Worm (Caenorhabditis elegans) whole organism, L1 larva: ENCODE data around the gene srsx-25.

Experiments
- C16A3.4 ChIP-seq: fragments of 150-350 bp; optimal IDR thresholded peaks from 2 replicates; lab custom pipeline; 2014; ENCODE audit warnings: missing biosample characterization, missing genetic modification characterization
- C34B4.2 ChIP-seq: sonication (generic microtip); optimal IDR thresholded peaks from 2 replicates; lab custom pipeline; 2017; ENCODE audit warnings: mild to moderate bottlenecking, missing genetic modification characterization, missing compliant biosample characterization
- Y116A8C.19 ChIP-seq: sonication (generic microtip); optimal IDR thresholded peaks from 2 replicates; lab custom pipeline; 2016; ENCODE audit warnings: missing compliant biosample characterization, missing genetic modification characterization, borderline replicate concordance
- aha-1 ChIP-seq: fragments of 150-350 bp; optimal IDR thresholded peaks from 2 replicates; lab custom pipeline; 2014; ENCODE audit warnings: missing biosample characterization, missing genetic modification characterization
- alr-1 ChIP-seq: fragments of 200-800 bp; sonication (Bioruptor generic); optimal IDR thresholded peaks from 2 replicates; lab custom pipeline; 2018; ENCODE audit warnings: borderline replicate concordance, mild to moderate bottlenecking, missing genetic modification characterization, missing compliant biosample characterization
- aly-2 ChIP-seq: fragments of 150-350 bp; optimal IDR thresholded peaks from 2 replicates; lab custom pipeline; 2014; ENCODE audit warnings: missing biosample characterization, missing genetic modification characterization
- blmp-1 ChIP-seq: fragments of 150-350 bp; optimal IDR thresholded peaks from 2 replicates; lab custom pipeline; 2014; ENCODE audit warnings: missing biosample characterization, missing genetic modification characterization
- ceh-63 ChIP-seq: fragments of 200-800 bp; sonication (Bioruptor generic); optimal IDR thresholded peaks from 2 replicates; lab custom pipeline; 2018; ENCODE audit warnings: mild to moderate bottlenecking, missing genetic modification characterization, missing compliant biosample characterization
- ceh-8 ChIP-seq: fragments of 200-800 bp; sonication (Bioruptor generic); optimal IDR thresholded peaks from 2 replicates; lab custom pipeline; 2018; ENCODE audit warnings: mild to moderate bottlenecking, missing genetic modification characterization, moderate library complexity, missing compliant biosample characterization
- ceh-82 ChIP-seq, 3 experiments: fragments of 150-350 bp in 1 of 3; sonication (generic microtip) in 2 of 3; optimal IDR thresholded peaks; 2 replicates each; lab custom pipeline; 2014 to 2017; ENCODE audit warnings: missing biosample characterization in 3 of 3, missing genetic modification characterization in 3 of 3
- ceh-90 ChIP-seq: sonication (generic microtip); optimal IDR thresholded peaks from 2 replicates; lab custom pipeline; 2016; ENCODE audit warnings: missing genetic modification characterization, missing compliant biosample characterization
- dsc-1 ChIP-seq: sonication (generic microtip); optimal IDR thresholded peaks from 2 replicates; lab custom pipeline; 2016; ENCODE audit warnings: mild to moderate bottlenecking, missing genetic modification characterization, missing compliant biosample characterization
- efl-1 ChIP-seq, 4 experiments: fragments of 150-350 bp; optimal IDR thresholded peaks in 3 of 4; peaks in 1 of 4; 1 replicate in 1 of 4; 2 replicates in 3 of 4; lab custom pipeline; 2014; ENCODE audit warnings: missing biosample characterization in 2 of 4, missing genetic modification characterization in 2 of 4, missing genetic modification reagents in 2 of 4
- efl-3 ChIP-seq: fragments of 200-800 bp; sonication (Bioruptor generic); optimal IDR thresholded peaks from 2 replicates; lab custom pipeline; 2018; ENCODE audit warnings: mild to moderate bottlenecking, missing genetic modification characterization, missing compliant biosample characterization
- egl-13 ChIP-seq: sonication (generic microtip); optimal IDR thresholded peaks from 2 replicates; lab custom pipeline; 2016; ENCODE audit warnings: missing genotype, missing genetic modification reagents, missing genetic modification characterization, missing compliant biosample characterization
- elt-2 ChIP-seq: sonication (generic microtip); optimal IDR thresholded peaks from 2 replicates; lab custom pipeline; 2016; ENCODE audit warnings: missing genetic modification characterization, mild to moderate bottlenecking, inconsistent platforms, missing compliant biosample characterization, missing genetic modification reagents
- elt-3 ChIP-seq, 6 experiments: fragments of 150-350 bp in 1 of 6; sonication (generic microtip); optimal IDR thresholded peaks; 2 replicates each; lab custom pipeline; 2017 to 2018; ENCODE audit warnings: missing biosample characterization in 6 of 6, missing genetic modification characterization in 6 of 6, inconsistent platforms in 1 of 6
- ets-5 ChIP-seq: fragments of 200-800 bp; sonication (Bioruptor generic); IDR thresholded peaks from 2 replicates; pipeline ENCODE4 v1.3.6; 2022; ENCODE audit warnings: missing genetic modification characterization, missing compliant biosample characterization
- fkh-10 ChIP-seq: sonication (generic microtip); optimal IDR thresholded peaks from 2 replicates; lab custom pipeline; 2017; ENCODE audit warnings: missing biosample characterization, missing genetic modification reagents, missing genetic modification characterization
- fkh-4 ChIP-seq: sonication (generic microtip); optimal IDR thresholded peaks from 2 replicates; lab custom pipeline; 2016; ENCODE audit warnings: missing compliant biosample characterization, missing genetic modification characterization, borderline replicate concordance
- fkh-8 ChIP-seq: sonication (generic microtip); optimal IDR thresholded peaks from 2 replicates; lab custom pipeline; 2016; ENCODE audit warnings: mild to moderate bottlenecking, missing genetic modification characterization, missing compliant biosample characterization
- fos-1 ChIP-seq: fragments of 150-350 bp; optimal IDR thresholded peaks from 2 replicates; lab custom pipeline; 2014; ENCODE audit warnings: missing biosample characterization, missing genetic modification characterization
- hlh-17 ChIP-seq: fragments of 200-800 bp; sonication (Bioruptor generic); optimal IDR thresholded peaks from 2 replicates; lab custom pipeline; 2018; ENCODE audit warnings: missing genetic modification characterization, mild to moderate bottlenecking, missing compliant biosample characterization, moderate library complexity, borderline replicate concordance
- irx-1 ChIP-seq: sonication (generic microtip); optimal IDR thresholded peaks from 2 replicates; lab custom pipeline; 2016; ENCODE audit warnings: missing genetic modification characterization, missing compliant biosample characterization
- isw-1 ChIP-seq: fragments of 200-800 bp; sonication (Bioruptor generic); IDR thresholded peaks from 2 replicates; pipeline ENCODE4 v1.3.6; 2022; ENCODE audit warnings: missing genetic modification characterization, missing compliant biosample characterization
- jun-1 ChIP-seq: fragments of 150-350 bp; optimal IDR thresholded peaks from 2 replicates; lab custom pipeline; 2014; ENCODE audit warnings: missing biosample characterization, missing genetic modification reagents, missing genetic modification characterization
- lin-14 ChIP-seq: fragments of 200-800 bp; sonication (Bioruptor generic); optimal IDR thresholded peaks from 2 replicates; lab custom pipeline; 2018; ENCODE audit warnings: mild to moderate bottlenecking, missing genetic modification characterization, moderate library complexity, missing compliant biosample characterization
- lsy-2 ChIP-seq, 2 experiments: fragments of 150-350 bp; optimal IDR thresholded peaks; 2 replicates each; lab custom pipeline; 2014; ENCODE audit warnings: missing biosample characterization in 2 of 2, missing genetic modification characterization in 2 of 2
- mef-2 ChIP-seq: fragments of 150-350 bp; optimal IDR thresholded peaks from 2 replicates; lab custom pipeline; 2014; ENCODE audit warnings: missing biosample characterization, missing genetic modification characterization
- mep-1 ChIP-seq: fragments of 150-350 bp; optimal IDR thresholded peaks from 2 replicates; lab custom pipeline; 2014; ENCODE audit warnings: missing biosample characterization, missing genetic modification characterization
- nhr-11 ChIP-seq: fragments of 150-350 bp; optimal IDR thresholded peaks from 2 replicates; lab custom pipeline; 2014; ENCODE audit warnings: missing biosample characterization, missing genetic modification characterization
- nhr-12 ChIP-seq: sonication (generic microtip); optimal IDR thresholded peaks from 2 replicates; lab custom pipeline; 2017; ENCODE audit warnings: missing biosample characterization, missing genetic modification characterization
- nhr-20 ChIP-seq: sonication (generic microtip); optimal IDR thresholded peaks from 2 replicates; lab custom pipeline; 2016; ENCODE audit warnings: mild to moderate bottlenecking, missing genetic modification characterization, missing compliant biosample characterization
- nhr-237 ChIP-seq: fragments of 150-350 bp; optimal IDR thresholded peaks from 2 replicates; lab custom pipeline; 2014; ENCODE audit warnings: missing biosample characterization, missing genetic modification characterization
- nhr-28 ChIP-seq: fragments of 150-350 bp; optimal IDR thresholded peaks from 2 replicates; lab custom pipeline; 2014; ENCODE audit warnings: missing biosample characterization, missing genetic modification characterization
- nhr-76 ChIP-seq: sonication (generic microtip); optimal IDR thresholded peaks from 2 replicates; lab custom pipeline; 2017; ENCODE audit warnings: missing biosample characterization, missing genetic modification characterization
- nhr-84 ChIP-seq: sonication (generic microtip); optimal IDR thresholded peaks from 2 replicates; lab custom pipeline; 2017; ENCODE audit warnings: missing biosample characterization, missing genetic modification characterization
- nhr-85 ChIP-seq: sonication (generic microtip); peaks from one replicate; lab custom pipeline; 2016; ENCODE audit warnings: missing genetic modification characterization, inconsistent platforms, missing compliant biosample characterization
- pag-3 ChIP-seq: sonication (generic microtip); optimal IDR thresholded peaks from 2 replicates; lab custom pipeline; 2017; ENCODE audit warnings: missing genetic modification characterization, mild to moderate bottlenecking, missing compliant biosample characterization, antibody characterized with exemption, borderline replicate concordance; ENCODE audit not compliant: insufficient read depth
- pqm-1 ChIP-seq: sonication (generic microtip); optimal IDR thresholded peaks from 3 replicates; lab custom pipeline; 2017; ENCODE audit warnings: missing biosample characterization, missing genetic modification characterization
- rnt-1 ChIP-seq: sonication (generic microtip); optimal IDR thresholded peaks from 2 replicates; lab custom pipeline; 2016; ENCODE audit warnings: mild to moderate bottlenecking, missing genetic modification characterization, moderate library complexity, missing compliant biosample characterization
- skn-1 ChIP-seq: fragments of 150-350 bp; optimal IDR thresholded peaks from 2 replicates; lab custom pipeline; 2014; ENCODE audit warnings: missing biosample characterization, missing genetic modification characterization
- snpc-4 ChIP-seq: fragments of 150-350 bp; optimal IDR thresholded peaks from 2 replicates; lab custom pipeline; 2014; ENCODE audit warnings: missing biosample characterization, missing genetic modification characterization
- snu-23 ChIP-seq: sonication (generic microtip); optimal IDR thresholded peaks from 2 replicates; lab custom pipeline; 2016; ENCODE audit warnings: missing genetic modification characterization, missing compliant biosample characterization
- sptf-1 ChIP-seq: fragments of 150-350 bp; optimal IDR thresholded peaks from 2 replicates; lab custom pipeline; 2014; ENCODE audit warnings: missing biosample characterization, missing genetic modification characterization
- swsn-7 ChIP-seq: sonication (generic microtip); optimal IDR thresholded peaks from 2 replicates; lab custom pipeline; 2016; ENCODE audit warnings: missing genetic modification characterization, missing compliant biosample characterization
- tlp-1 ChIP-seq: fragments of 150-350 bp; optimal IDR thresholded peaks from 2 replicates; lab custom pipeline; 2014; ENCODE audit warnings: missing biosample characterization, missing genetic modification characterization
- unc-130 ChIP-seq: fragments of 150-350 bp; optimal IDR thresholded peaks from 2 replicates; lab custom pipeline; 2017; ENCODE audit warnings: missing biosample characterization, missing genetic modification characterization, inconsistent platforms
- unc-30 ChIP-seq: sonication (generic microtip); optimal IDR thresholded peaks from 2 replicates; lab custom pipeline; 2017; ENCODE audit warnings: missing biosample characterization, missing genetic modification characterization
- unc-62 ChIP-seq: fragments of 150-350 bp; optimal IDR thresholded peaks from 2 replicates; lab custom pipeline; 2014; ENCODE audit warnings: missing biosample characterization, missing genetic modification reagents, missing genetic modification characterization
- unc-86 ChIP-seq: sonication (generic microtip); optimal IDR thresholded peaks from 2 replicates; lab custom pipeline; 2016; ENCODE audit warnings: missing genetic modification characterization, missing compliant biosample characterization
- unc-98 ChIP-seq: fragments of 200-800 bp; sonication (Bioruptor generic); IDR thresholded peaks from 2 replicates; pipeline ENCODE4 v1.3.6; 2022; ENCODE audit warnings: missing genetic modification characterization, missing compliant biosample characterization
- vab-15 ChIP-seq: sonication (generic microtip); optimal IDR thresholded peaks from 2 replicates; lab custom pipeline; 2017; ENCODE audit warnings: missing genotype, mild to moderate bottlenecking, missing genetic modification characterization, missing compliant biosample characterization

srsx-25 gene

ce11 chrIV:13386043-13386442 is 21.1 kb downstream of the srsx-25 start, which contains the start of the genes Y62E10A.20, Y62E10A.23 and mdt-9 (continued):
- no peak for TF ChIP-seq mef-2 (tag; lab: Kevin White, UChicago)
- no peak for TF ChIP-seq unc-98 (GFP tag; lab: Robert Waterston, UW)
- TF ChIP-seq unc-62: no peak
- no peak for TF ChIP-seq nhr-237 (tag; lab: Kevin White, UChicago)
- peak; percentile 67 for TF ChIP-seq mep-1 (tag; lab: Kevin White, UChicago)
- peak; percentile 78 for TF ChIP-seq nhr-85
- no peak for TF ChIP-seq tlp-1 (tag; lab: Kevin White, UChicago)
- no peak for TF ChIP-seq nhr-11
- TF ChIP-seq nhr-84: no peak
- TF ChIP-seq ceh-90 (tag; lab: Kevin White, UChicago): no peak
- TF ChIP-seq snu-23 (GFP tag; lab: Kevin White, UChicago): peak; percentile 83
- peak; percentile 69 for TF ChIP-seq unc-86 (tag; lab: Kevin White, UChicago)
- TF ChIP-seq Y116A8C.19 (tag; lab: Kevin White, UChicago): no peak
- TF ChIP-seq skn-1: peak; percentile 90
- no peak for TF ChIP-seq nhr-76
- no peak for TF ChIP-seq efl-3
- TF ChIP-seq nhr-20 (tag; lab: Kevin White, UChicago): peak; percentile 72
- TF ChIP-seq fkh-4: no peak
- peak; percentile 28 for TF ChIP-seq snpc-4 (tag; lab: Kevin White, UChicago)
- TF ChIP-seq nhr-12 (tag; lab: Kevin White, UChicago): no peak
- peak; percentile 76 for TF ChIP-seq lin-14
- no peak for TF ChIP-seq unc-30 (tag; lab: Kevin White, UChicago)
- peak; percentile 81 to 91 for TF ChIP-seq lsy-2 (tag; optimal IDR thresholded peaks at IDR 0.05; lab: Kevin White, UChicago)
- TF ChIP-seq dsc-1: peak; percentile 78
- TF ChIP-seq efl-1 (optimal IDR thresholded peaks at IDR 0.05; lab: Kevin White, UChicago): peak; percentile 75 to 76
- peak; percentile 70 to 97 for TF ChIP-seq efl-1 (GFP tag; optimal IDR thresholded peaks at IDR 0.05 in 1 of 2; lab: Kevin White, UChicago)
- TF ChIP-seq fkh-8 (tag; lab: Kevin White, UChicago): peak; percentile 77
- TF ChIP-seq jun-1 (tag; lab: Kevin White, UChicago): peak; percentile 64
- no peak for TF ChIP-seq ceh-63 (GFP tag; lab: Kevin White, UChicago)
- no peak for TF ChIP-seq pqm-1 (tag; lab: Kevin White, UChicago)
- no peak for TF ChIP-seq pag-3 (tag; lab: Kevin White, UChicago)
- peak; percentile 75 for TF ChIP-seq blmp-1
- no peak for TF ChIP-seq hlh-17
- peak; percentile 12 for TF ChIP-seq elt-2 (tag; lab: Kevin White, UChicago)
- peak; percentile 85 for TF ChIP-seq rnt-1 (tag; lab: Kevin White, UChicago)
- TF ChIP-seq sptf-1: no peak
- peak; percentile 59 for TF ChIP-seq isw-1 (GFP tag; lab: Robert Waterston, UW)
- peak; percentile 31 for TF ChIP-seq egl-13
- TF ChIP-seq elt-3 (tag; optimal IDR thresholded peaks at IDR 0.05; lab: Kevin White, UChicago): peak in 2 of 6 experiments; percentile 39 to 61
- peak; percentile 74 for TF ChIP-seq swsn-7 (tag; lab: Kevin White, UChicago)
- no peak for TF ChIP-seq alr-1
- TF ChIP-seq ceh-8 (GFP tag; lab: Kevin White, UChicago): no peak
- TF ChIP-seq fkh-10 (GFP tag; lab: Kevin White, UChicago): no peak
- peak; percentile 67 for TF ChIP-seq fos-1 (tag; lab: Kevin White, UChicago)
- peak; percentile 94 for TF ChIP-seq C16A3.4 (tag; lab: Kevin White, UChicago)
- TF ChIP-seq C34B4.2: no peak
- peak; percentile 42 for TF ChIP-seq aly-2 (tag; lab: Kevin White, UChicago)
- TF ChIP-seq vab-15 (tag; lab: Kevin White, UChicago): peak; percentile 69
- TF ChIP-seq ceh-82 (tag; optimal IDR thresholded peaks at IDR 0.05; lab: Kevin White, UChicago): peak; percentile 69 to 86 (median 80)
- peak; percentile 54 for TF ChIP-seq irx-1
- TF ChIP-seq aha-1 (tag; lab: Kevin White, UChicago): no peak
- no peak for TF ChIP-seq nhr-28 (tag; lab: Kevin White, UChicago)
- peak; percentile 90 for TF ChIP-seq unc-130 (tag; lab: Kevin White, UChicago)
- TF ChIP-seq ets-5 (GFP tag; lab: Robert Waterston, UW): no peak
